Fruit fly (Drosophila melanogaster) Kc167 (cell line): Measurements from ENCODE around the gene CG34375.

ENCODE experiments used
- Myc ChIP-seq: fragments of >200 bp; optimal IDR thresholded peaks from 2 replicates; lab custom pipeline; 2017; ENCODE audit warnings: missing external identifiers
- h ChIP-seq: fragments of >200 bp; optimal IDR thresholded peaks from 3 replicates; lab custom pipeline; 2018; ENCODE audit warnings: missing external identifiers
- insv ChIP-seq: fragments of >200 bp; optimal IDR thresholded peaks from 3 replicates; lab custom pipeline; 2018; ENCODE audit warnings: missing external identifiers
- psq ChIP-seq: fragments of >200 bp; optimal IDR thresholded peaks from 2 replicates; lab custom pipeline; 2017; ENCODE audit warnings: missing external identifiers
- ttk ChIP-seq: sonication (Bioruptor generic); optimal IDR thresholded peaks from 2 replicates; lab custom pipeline; 2017; ENCODE audit warnings: missing external identifiers

DNA sequence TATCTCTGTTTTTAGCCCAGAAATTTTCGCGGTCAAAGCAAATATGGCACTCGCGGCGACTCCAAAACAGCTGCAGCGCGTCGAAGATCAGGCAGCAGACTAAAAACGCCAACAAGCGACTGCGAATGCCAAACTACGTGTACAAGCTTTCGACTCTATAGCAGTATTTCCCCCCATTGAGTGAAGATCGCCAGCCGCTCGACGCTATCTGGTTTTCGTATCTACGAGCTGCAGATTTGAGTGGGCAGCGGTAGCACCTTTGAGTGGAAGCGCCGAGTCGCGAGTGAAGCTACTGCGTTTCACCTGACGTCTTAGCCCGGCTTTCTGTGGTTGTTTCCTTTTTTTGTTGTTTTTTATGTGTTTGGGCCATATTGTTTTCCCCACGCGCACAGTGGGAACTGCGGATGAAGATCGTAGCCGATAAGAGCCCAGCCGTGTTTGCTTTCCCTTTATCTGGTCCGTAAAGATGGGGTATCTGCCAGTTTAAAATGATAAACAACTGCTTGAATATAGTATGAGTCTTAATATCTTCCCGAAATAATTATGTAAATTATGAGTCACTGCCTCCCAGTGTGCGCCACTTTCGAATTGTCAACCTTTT lies 37.8 kb upstream of the CG34375 start, which contains the start of gene CG17121:
- TF ChIP-seq h (lab: Kevin White, UChicago) (no peak), psq (lab: Kevin White, UChicago) (no peak), Myc (lab: Kevin White, UChicago) (no peak), insv (no peak), ttk (lab: Kevin White, UChicago) (no peak)
